Fruit fly (Drosophila melanogaster) Kc167 (cell line): ENCODE results near the gene CG43135.

Experiments
- Sin3A ChIP-seq: fragments of >200 bp; optimal IDR thresholded peaks from 2 replicates; lab custom pipeline; 2018; ENCODE audit warnings: missing external identifiers
- ttk ChIP-seq: sonication (Bioruptor generic); optimal IDR thresholded peaks from 2 replicates; lab custom pipeline; 2017; ENCODE audit warnings: missing external identifiers

DNA sequence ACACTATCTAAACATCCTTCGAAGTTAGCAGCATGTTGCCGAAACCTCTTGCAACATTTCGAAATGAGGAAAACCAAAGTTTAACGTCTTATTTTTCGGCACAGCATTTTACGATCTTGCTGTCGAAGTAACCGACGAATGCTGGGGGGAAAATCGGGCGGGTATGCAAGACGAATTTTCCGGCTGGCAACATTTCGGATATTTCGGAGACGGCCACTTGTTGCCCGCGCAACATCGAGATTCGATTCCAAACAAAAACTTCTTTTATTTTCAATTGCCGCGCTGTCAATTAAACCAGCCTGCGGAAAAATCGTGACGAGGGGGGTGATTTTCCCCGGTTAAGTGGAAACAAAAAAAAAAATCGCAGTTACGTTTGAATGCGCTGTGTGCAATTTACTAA, 41.4 kb upstream of the CG43135 start:
- TF ChIP-seq Sin3A: no peak
- TF ChIP-seq ttk (lab: Kevin White, UChicago): no peak
